Fruit fly (Drosophila melanogaster) whole organism, prepupa: ENCODE results near the gene Cnep1r2.
A peak's percentile ranks its signal among the peaks of the same experiment; 100 is the strongest.

Experiments
- CG10631 ChIP-seq: fragments of 200-800 bp; sonication (Bioruptor generic); optimal IDR thresholded peaks from 2 replicates; lab custom pipeline; 2016; ENCODE audit warnings: missing biosample characterization, missing genetic modification characterization
- CG11294 ChIP-seq: fragments of 200-800 bp; sonication (Bioruptor generic); IDR thresholded peaks from 2 replicates; pipeline ENCODE4 v1.3.6; 2022; ENCODE audit warnings: missing biosample characterization, missing genetic modification characterization
- CG11762 ChIP-seq: fragments of 200-800 bp; sonication (Bioruptor generic); optimal IDR thresholded peaks from 3 replicates; lab custom pipeline; 2016; ENCODE audit warnings: missing biosample characterization, missing genetic modification characterization; ENCODE audit not compliant: insufficient read depth
- CG15336 ChIP-seq: fragments of 200-800 bp; sonication (Bioruptor generic); IDR thresholded peaks from 2 replicates; pipeline ENCODE4 v1.3.6; 2022; ENCODE audit warnings: missing biosample characterization, missing genetic modification characterization
- CG1621 ChIP-seq: fragments of 200-800 bp; sonication (Bioruptor generic); optimal IDR thresholded peaks from 3 replicates; lab custom pipeline; 2018; ENCODE audit warnings: missing biosample characterization, mild to moderate bottlenecking, missing genetic modification characterization
- CG16779 ChIP-seq: fragments of 200-800 bp; sonication (Bioruptor generic); optimal IDR thresholded peaks from 3 replicates; lab custom pipeline; 2017; ENCODE audit warnings: missing biosample characterization, mild to moderate bottlenecking, missing genetic modification characterization
- CG3032 ChIP-seq: fragments of 200-800 bp; optimal IDR thresholded peaks from 2 replicates; lab custom pipeline; 2019; ENCODE audit warnings: missing biosample characterization, mild to moderate bottlenecking, missing genetic modification characterization, moderate library complexity
- CG31627 ChIP-seq: fragments of 200-800 bp; sonication (Bioruptor generic); optimal IDR thresholded peaks from 3 replicates; lab custom pipeline; 2016; ENCODE audit warnings: missing biosample characterization, missing genetic modification characterization
- CG3919 ChIP-seq: fragments of 200-800 bp; sonication (Bioruptor generic); optimal IDR thresholded peaks from 3 replicates; lab custom pipeline; 2016; ENCODE audit warnings: missing biosample characterization, missing genetic modification characterization
- CG4318 ChIP-seq: fragments of 200-800 bp; sonication (Bioruptor generic); optimal IDR thresholded peaks from 3 replicates; lab custom pipeline; 2017; ENCODE audit warnings: missing biosample characterization, mild to moderate bottlenecking, missing genetic modification characterization
- CG6163 ChIP-seq: fragments of 200-800 bp; sonication (Bioruptor generic); IDR thresholded peaks from 3 replicates; pipeline ENCODE4 v1.3.6; 2022; ENCODE audit warnings: missing biosample characterization, missing genetic modification characterization
- CG6276 ChIP-seq: fragments of 200-800 bp; sonication (Bioruptor generic); optimal IDR thresholded peaks from 2 replicates; lab custom pipeline; 2017; ENCODE audit warnings: missing biosample characterization, mild to moderate bottlenecking, missing genetic modification characterization
- CG6792 ChIP-seq: fragments of 200-800 bp; sonication (Bioruptor generic); optimal IDR thresholded peaks from 3 replicates; lab custom pipeline; 2016; ENCODE audit warnings: missing biosample characterization, missing genetic modification characterization
- CG6808 ChIP-seq: fragments of 200-800 bp; sonication (Bioruptor generic); optimal IDR thresholded peaks from 3 replicates; lab custom pipeline; 2017; ENCODE audit warnings: missing biosample characterization, missing genetic modification characterization, mild to moderate bottlenecking, moderate library complexity, missing genetic modification reagents
- CG6854 ChIP-seq: fragments of 200-800 bp; sonication (Bioruptor generic); optimal IDR thresholded peaks from 2 replicates; lab custom pipeline; 2017; ENCODE audit warnings: missing biosample characterization, mild to moderate bottlenecking, missing genetic modification characterization
- CG8319 ChIP-seq: fragments of 200-800 bp; sonication (Bioruptor generic); optimal IDR thresholded peaks from 3 replicates; lab custom pipeline; 2016; ENCODE audit warnings: missing biosample characterization, missing genetic modification characterization
- CG8632 ChIP-seq: fragments of 200-800 bp; sonication (Bioruptor generic); optimal IDR thresholded peaks from 3 replicates; lab custom pipeline; 2016; ENCODE audit warnings: missing biosample characterization, missing genetic modification characterization
- CG9139 ChIP-seq: fragments of 200-800 bp; sonication (Bioruptor generic); optimal IDR thresholded peaks from 3 replicates; lab custom pipeline; 2017; ENCODE audit warnings: missing biosample characterization, mild to moderate bottlenecking, missing genetic modification characterization
- Eip78C ChIP-seq: fragments of 200-800 bp; sonication (Bioruptor generic); peaks from one replicate; lab custom pipeline; 2016; ENCODE audit warnings: missing biosample characterization, missing genetic modification characterization
- Eip93F ChIP-seq: fragments of 200-800 bp; sonication (Bioruptor generic); optimal IDR thresholded peaks from 2 replicates; lab custom pipeline; 2016; ENCODE audit warnings: missing biosample characterization, mild to moderate bottlenecking, missing genetic modification characterization
- Ets21C ChIP-seq: fragments of 200-800 bp; sonication (Bioruptor generic); optimal IDR thresholded peaks from 3 replicates; lab custom pipeline; 2016; ENCODE audit warnings: missing biosample characterization, missing genetic modification characterization
- Ets96B ChIP-seq: fragments of 200-800 bp; optimal IDR thresholded peaks from 2 replicates; lab custom pipeline; 2019; ENCODE audit warnings: missing biosample characterization, mild to moderate bottlenecking, missing genetic modification characterization, moderate library complexity
- Gug ChIP-seq: fragments of 200-800 bp; sonication (Bioruptor generic); IDR thresholded peaks from 2 replicates; pipeline ENCODE4 v1.3.6; 2022; ENCODE audit warnings: missing biosample characterization, missing genetic modification characterization
- Hr38 ChIP-seq: sonication (Bioruptor generic); optimal IDR thresholded peaks from 2 replicates; lab custom pipeline; 2016; ENCODE audit warnings: missing biosample characterization, missing genetic modification characterization
- Hr4 ChIP-seq: fragments of 200-800 bp; sonication (Bioruptor generic); optimal IDR thresholded peaks from 3 replicates; lab custom pipeline; 2016; ENCODE audit warnings: missing biosample characterization, missing genetic modification characterization
- Lpt ChIP-seq: fragments of 200-800 bp; sonication (Bioruptor generic); optimal IDR thresholded peaks from 3 replicates; lab custom pipeline; 2016; ENCODE audit warnings: missing biosample characterization, missing genetic modification characterization
- OdsH ChIP-seq: fragments of 200-800 bp; sonication (Bioruptor generic); optimal IDR thresholded peaks from 3 replicates; lab custom pipeline; 2016; ENCODE audit warnings: missing biosample characterization, missing genetic modification characterization
- Smox ChIP-seq: fragments of 200-800 bp; sonication (Bioruptor generic); optimal IDR thresholded peaks from 3 replicates; lab custom pipeline; 2016; ENCODE audit warnings: missing biosample characterization, missing genetic modification characterization
- Sox14 ChIP-seq: fragments of 200-800 bp; sonication (Bioruptor generic); optimal IDR thresholded peaks from 3 replicates; lab custom pipeline; 2016; ENCODE audit warnings: missing biosample characterization, missing genetic modification characterization
- Sox15 ChIP-seq: fragments of 200-800 bp; sonication (Bioruptor generic); optimal IDR thresholded peaks from 3 replicates; lab custom pipeline; 2016; ENCODE audit warnings: missing biosample characterization, missing genetic modification characterization
- cyc ChIP-seq: fragments of 200-800 bp; sonication (Bioruptor generic); optimal IDR thresholded peaks from 3 replicates; lab custom pipeline; 2016; ENCODE audit warnings: missing biosample characterization, missing genetic modification characterization
- dac ChIP-seq: fragments of 200-800 bp; sonication (Bioruptor generic); optimal IDR thresholded peaks from 2 replicates; lab custom pipeline; 2017; ENCODE audit warnings: missing biosample characterization, mild to moderate bottlenecking, missing genetic modification characterization
- dsx ChIP-seq: fragments of 200-800 bp; optimal IDR thresholded peaks from 3 replicates; lab custom pipeline; 2019; ENCODE audit warnings: missing biosample characterization, mild to moderate bottlenecking, missing genetic modification characterization, moderate library complexity; ENCODE audit not compliant: poor library complexity, severe bottlenecking
- eg ChIP-seq: fragments of 200-800 bp; sonication (Bioruptor generic); IDR thresholded peaks from 3 replicates; pipeline ENCODE4 v1.3.6; 2022; ENCODE audit warnings: missing biosample characterization, missing genetic modification characterization
- esn ChIP-seq: fragments of 200-800 bp; sonication (Bioruptor generic); optimal IDR thresholded peaks from 2 replicates; lab custom pipeline; 2016; ENCODE audit warnings: missing biosample characterization, mild to moderate bottlenecking, missing genetic modification characterization, moderate library complexity
- fd59A ChIP-seq: fragments of 200-800 bp; sonication (Bioruptor generic); optimal IDR thresholded peaks from 2 replicates; lab custom pipeline; 2017; ENCODE audit warnings: missing biosample characterization, mild to moderate bottlenecking, missing genetic modification characterization, missing genetic modification reagents
- fd85E ChIP-seq: fragments of 200-800 bp; sonication (Bioruptor generic); optimal IDR thresholded peaks from 3 replicates; lab custom pipeline; 2016; ENCODE audit warnings: missing biosample characterization, missing genetic modification characterization
- fkh ChIP-seq: fragments of 200-800 bp; sonication (Bioruptor generic); optimal IDR thresholded peaks from 3 replicates; lab custom pipeline; 2017; ENCODE audit warnings: missing biosample characterization, mild to moderate bottlenecking, missing genetic modification characterization, moderate library complexity
- net ChIP-seq: fragments of 200-800 bp; sonication (Bioruptor generic); optimal IDR thresholded peaks from 3 replicates; lab custom pipeline; 2016; ENCODE audit warnings: missing biosample characterization, missing genetic modification characterization
- ss ChIP-seq, 2 experiments: fragments of 200-800 bp; sonication (Bioruptor generic); optimal IDR thresholded peaks; 2 replicates in 1 of 2; 3 replicates in 1 of 2; lab custom pipeline; 2017 to 2018; ENCODE audit warnings: mild to moderate bottlenecking in 2 of 2, missing biosample characterization in 2 of 2, missing genetic modification characterization in 2 of 2, moderate library complexity in 1 of 2
- svp ChIP-seq: fragments of 200-800 bp; sonication (Bioruptor generic); peaks from one replicate; lab custom pipeline; 2016; ENCODE audit warnings: missing biosample characterization, missing genetic modification characterization
- topi ChIP-seq: fragments of 200-800 bp; sonication (Bioruptor generic); optimal IDR thresholded peaks from 3 replicates; lab custom pipeline; 2016; ENCODE audit warnings: missing biosample characterization, missing genetic modification characterization
- vri ChIP-seq: fragments of 200-800 bp; sonication (Bioruptor generic); optimal IDR thresholded peaks from 3 replicates; lab custom pipeline; 2016; ENCODE audit warnings: missing biosample characterization, mild to moderate bottlenecking, missing genetic modification characterization

The Cnep1r2 gene

DNA sequence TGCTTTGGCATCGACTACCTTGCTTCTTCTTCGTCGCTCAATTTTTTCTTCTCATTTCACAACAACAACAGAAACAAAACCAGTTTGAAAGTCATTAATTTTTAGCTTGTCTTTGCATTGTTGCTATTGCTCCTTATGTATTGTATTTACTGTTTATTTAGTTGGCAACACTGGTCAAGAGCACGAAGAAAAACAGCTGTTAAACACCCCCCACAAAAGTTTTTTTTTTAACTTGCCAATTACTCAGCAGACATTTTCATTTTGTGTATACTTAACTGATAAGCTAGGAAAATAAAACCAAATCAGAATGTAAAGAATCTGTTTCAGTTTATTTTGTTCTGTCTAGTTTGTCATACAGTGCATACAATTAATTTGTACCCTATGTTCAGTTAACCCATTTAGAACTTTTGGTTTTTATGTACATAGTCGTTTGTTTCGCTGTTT is 41.8 kb downstream of the Cnep1r2 start (continued):
- TF ChIP-seq CG11762 (GFP tag; lab: Kevin White, UChicago) = no peak
- TF ChIP-seq Ets21C = no peak
- TF ChIP-seq esn (GFP tag; lab: Kevin White, UChicago) = peak; percentile 7
- TF ChIP-seq CG8632 (GFP tag; lab: Kevin White, UChicago) = no peak
- no peak for TF ChIP-seq svp (GFP tag; lab: Kevin White, UChicago)
- peak; percentile 21 for TF ChIP-seq OdsH (GFP tag; lab: Kevin White, UChicago)
- TF ChIP-seq CG15336 = no peak; the same call in 1 of the 2 replicates
- peak; percentile 86 for TF ChIP-seq fkh (GFP tag; lab: Kevin White, UChicago)
- TF ChIP-seq CG4318 = no peak
- TF ChIP-seq Hr4 (GFP tag; lab: Kevin White, UChicago) = peak; percentile 38
- TF ChIP-seq Smox (GFP tag; lab: Kevin White, UChicago) = no peak
- TF ChIP-seq CG6854 = no peak
- no peak for TF ChIP-seq vri (GFP tag; lab: Kevin White, UChicago)
- TF ChIP-seq CG6163 (GFP tag; lab: Robert Waterston, UW) = peak; percentile 64
- no peak for TF ChIP-seq Lpt (GFP tag; lab: Kevin White, UChicago)
- TF ChIP-seq eg (GFP tag; lab: Robert Waterston, UW) = peak; percentile 58; the same call in 2 of the 3 replicates
- TF ChIP-seq CG8319 (GFP tag; lab: Kevin White, UChicago) = no peak
- peak; percentile 34 for TF ChIP-seq Sox14 (GFP tag; lab: Kevin White, UChicago)

DNA sequence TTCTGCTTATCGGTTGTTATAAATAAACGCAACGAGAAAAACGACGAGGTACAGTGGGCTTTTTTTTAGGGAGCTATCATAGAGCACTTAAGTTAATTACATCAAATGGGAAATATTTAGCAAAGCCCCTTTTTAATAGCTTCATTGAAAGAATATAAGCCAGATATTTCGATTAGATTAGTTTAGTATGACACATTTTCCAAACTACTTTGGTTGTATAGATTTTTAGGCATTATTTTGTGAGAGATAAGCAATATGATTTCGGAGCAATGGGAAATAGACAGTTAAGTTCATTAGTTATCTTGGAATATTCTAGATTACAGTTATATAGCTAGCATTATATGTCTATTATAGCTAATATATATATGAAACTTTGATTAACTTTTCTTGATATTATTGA is 42.2 kb downstream of the Cnep1r2 start:
- TF ChIP-seq CG15336 = no peak
- no peak for TF ChIP-seq Ets21C
- no peak for TF ChIP-seq CG11762 (GFP tag; lab: Kevin White, UChicago)
- TF ChIP-seq CG3032 = no peak
- no peak for TF ChIP-seq CG1621 (tag; lab: Kevin White, UChicago)
- TF ChIP-seq cyc (GFP tag; lab: Kevin White, UChicago) = no peak

DNA sequence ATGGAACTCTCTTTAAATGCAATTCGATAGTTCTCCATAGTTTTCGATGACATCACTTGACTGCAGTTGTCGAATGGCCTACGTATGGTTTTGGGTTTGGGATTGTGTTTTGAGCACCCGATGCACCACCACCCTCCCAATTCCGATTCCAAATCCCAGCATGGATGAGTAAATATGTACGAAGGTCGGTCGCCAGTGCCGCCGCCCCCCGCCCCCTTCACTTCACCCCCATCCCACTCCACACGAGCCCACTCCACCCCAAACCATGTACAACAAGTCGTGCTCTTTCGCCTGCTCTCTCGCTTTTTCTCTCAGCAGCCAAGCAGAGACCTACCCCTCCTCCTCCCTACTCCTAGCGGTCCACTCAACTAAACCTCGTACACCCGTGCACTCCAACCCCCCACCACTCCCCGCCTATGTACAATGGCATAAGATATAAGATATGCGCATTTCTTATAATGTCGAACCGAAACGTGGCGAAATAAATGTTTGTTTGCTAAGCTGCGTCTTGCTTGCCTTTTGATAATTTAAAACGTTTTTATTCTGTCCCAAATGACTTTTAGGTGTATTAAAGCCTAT is 42.9 kb downstream of the Cnep1r2 start:
- TF ChIP-seq Eip78C (GFP tag; lab: Kevin White, UChicago) (peak; percentile 29), ss (GFP tag; optimal IDR thresholded peaks at IDR 0.05; lab: Kevin White, UChicago) (peak; percentile 8 to 39), dsx (GFP tag; lab: Kevin White, UChicago) (peak; percentile 6), fd85E (GFP tag; lab: Kevin White, UChicago) (no peak), OdsH (GFP tag; lab: Kevin White, UChicago) (no peak), Hr4 (GFP tag; lab: Kevin White, UChicago) (no peak), CG6276 (no peak), topi (no peak), CG11294 (GFP tag; lab: Robert Waterston, UW) (peak; percentile 39; the same call in 1 of the 2 replicates), CG9139 (GFP tag; lab: Kevin White, UChicago) (no peak), Hr38 (GFP tag; lab: Kevin White, UChicago) (no peak), vri (GFP tag; lab: Kevin White, UChicago) (peak; percentile 27), CG15336 (0 out of 2 replicates have a peak, but pooled peaks have one; percentile 6), CG6792 (no peak), eg (GFP tag; lab: Robert Waterston, UW) (peak; percentile 54; the same call in 2 of the 3 replicates), cyc (GFP tag; lab: Kevin White, UChicago) (no peak), svp (GFP tag; lab: Kevin White, UChicago) (peak; percentile 44), CG6163 (GFP tag; lab: Robert Waterston, UW) (0 out of 3 replicates have a peak, but pooled peaks have one; percentile 43), fd59A (GFP tag; lab: Kevin White, UChicago) (no peak), fkh (GFP tag; lab: Kevin White, UChicago) (peak; percentile 54), CG16779 (peak; percentile 43), Lpt (GFP tag; lab: Kevin White, UChicago) (peak; percentile 22)
- TF ChIP-seq, all 60 proteins: peak for 12

DNA sequence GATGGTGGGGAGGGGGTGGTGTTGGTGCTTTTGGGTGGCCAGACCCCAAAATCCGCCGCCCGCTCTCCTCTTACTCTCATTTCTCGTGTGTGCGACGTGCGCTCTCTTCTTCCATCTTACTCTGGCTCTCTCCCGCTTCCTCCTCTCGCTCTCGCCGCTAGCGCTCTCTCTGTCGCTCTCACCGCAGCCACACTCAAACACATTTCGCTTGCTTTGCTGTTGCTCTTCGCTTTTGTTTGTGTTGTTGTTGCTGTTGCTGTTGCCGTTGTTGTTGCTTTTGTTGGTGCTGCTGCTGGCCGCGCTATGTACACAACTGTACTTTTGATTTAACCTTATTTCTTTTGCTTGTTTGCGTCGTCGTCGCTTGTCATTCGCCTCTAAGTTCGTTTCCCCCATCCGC is 43.9 kb downstream of the Cnep1r2 start:
- no peak for TF ChIP-seq Ets96B (tag; lab: Kevin White, UChicago)
- TF ChIP-seq Ets21C = no peak
- TF ChIP-seq CG16779 = peak; percentile 0
- no peak for TF ChIP-seq CG31627
- TF ChIP-seq CG6854 = no peak
- TF ChIP-seq Sox15 (GFP tag; lab: Kevin White, UChicago) = no peak
- TF ChIP-seq net = no peak
- TF ChIP-seq CG6163 (GFP tag; lab: Robert Waterston, UW) = peak; percentile 63
- TF ChIP-seq Gug (GFP tag; lab: Robert Waterston, UW) = no peak
- no peak for TF ChIP-seq dsx (GFP tag; lab: Kevin White, UChicago)
- no peak for TF ChIP-seq CG10631 (GFP tag; lab: Kevin White, UChicago)
- TF ChIP-seq CG6808 = no peak
- peak; percentile 15 for TF ChIP-seq CG3919 (GFP tag; lab: Kevin White, UChicago)
- TF ChIP-seq dac = no peak
- TF ChIP-seq CG4318 = no peak
- no peak for TF ChIP-seq Eip93F (GFP tag; lab: Kevin White, UChicago)
- TF ChIP-seq Hr38 (GFP tag; lab: Kevin White, UChicago) = no peak
